Fruit fly (Drosophila melanogaster) whole organism, embryonic: ENCODE measurements around the gene Pi3K68D.

Experiments
- Adf1 ChIP-seq: fragments of 200-800 bp; sonication (Bioruptor generic); IDR thresholded peaks from 2 replicates; pipeline ENCODE4 v1.3.6; 2022; ENCODE audit warnings: missing biosample characterization, missing genetic modification characterization
- CG11085 ChIP-seq: fragments of 200-800 bp; sonication (Bioruptor generic); IDR thresholded peaks from 2 replicates; pipeline ENCODE4 v1.3.6; 2022; ENCODE audit warnings: missing biosample characterization, missing genetic modification characterization
- CG11247 ChIP-seq: fragments of 200-800 bp; sonication (Bioruptor generic); IDR thresholded peaks from 2 replicates; pipeline ENCODE4 v1.3.6; 2022; ENCODE audit warnings: missing biosample characterization, missing genetic modification characterization
- CG11504 ChIP-seq: fragments of 200-800 bp; sonication (Bioruptor generic); optimal IDR thresholded peaks from 3 replicates; lab custom pipeline; 2019; ENCODE audit warnings: missing biosample characterization, mild to moderate bottlenecking, missing genetic modification characterization, moderate library complexity
- CG12236 ChIP-seq: fragments of 200-800 bp; sonication (Bioruptor generic); optimal IDR thresholded peaks from 2 replicates; lab custom pipeline; 2016; ENCODE audit warnings: missing biosample characterization, missing genetic modification characterization
- CG13894 ChIP-seq: fragments of 200-800 bp; sonication (Bioruptor generic); optimal IDR thresholded peaks from 3 replicates; lab custom pipeline; 2018; ENCODE audit warnings: missing biosample characterization, mild to moderate bottlenecking, missing genetic modification characterization, moderate library complexity
- CG15479 ChIP-seq: fragments of 200-800 bp; sonication (Bioruptor generic); optimal IDR thresholded peaks from 3 replicates; lab custom pipeline; 2019; ENCODE audit warnings: missing biosample characterization, mild to moderate bottlenecking, missing genetic modification characterization, moderate library complexity
- CG17186 ChIP-seq: fragments of 200-800 bp; sonication (Bioruptor generic); optimal IDR thresholded peaks from 3 replicates; lab custom pipeline; 2017; ENCODE audit warnings: missing biosample characterization, missing genetic modification reagents, missing genetic modification characterization
- CG17385 ChIP-seq: fragments of 200-800 bp; sonication (Bioruptor generic); optimal IDR thresholded peaks from 3 replicates; lab custom pipeline; 2018; ENCODE audit warnings: missing biosample characterization, mild to moderate bottlenecking, missing genetic modification characterization
- CG18011 ChIP-seq: fragments of 200-800 bp; sonication (Bioruptor generic); optimal IDR thresholded peaks from 2 replicates; lab custom pipeline; 2017; ENCODE audit warnings: missing biosample characterization, missing genetic modification characterization, mild to moderate bottlenecking, moderate library complexity, missing genotype
- CG18619 ChIP-seq: fragments of 200-800 bp; sonication (Bioruptor generic); optimal IDR thresholded peaks from 3 replicates; lab custom pipeline; 2017; ENCODE audit warnings: missing biosample characterization, mild to moderate bottlenecking, missing genetic modification characterization
- CG2120 ChIP-seq: fragments of 200-800 bp; sonication (Bioruptor generic); optimal IDR thresholded peaks from 3 replicates; lab custom pipeline; 2016; ENCODE audit warnings: missing biosample characterization, missing genetic modification characterization
- CG9437 ChIP-seq: fragments of 200-800 bp; sonication (Bioruptor generic); optimal IDR thresholded peaks from 2 replicates; lab custom pipeline; 2018; ENCODE audit warnings: missing biosample characterization, mild to moderate bottlenecking, missing genetic modification characterization
- CG9727 ChIP-seq: fragments of 200-800 bp; sonication (Bioruptor generic); optimal IDR thresholded peaks from 3 replicates; lab custom pipeline; 2017; ENCODE audit warnings: missing biosample characterization, mild to moderate bottlenecking, missing genetic modification characterization
- CG9797 ChIP-seq: fragments of 200-800 bp; sonication (Bioruptor generic); optimal IDR thresholded peaks from 3 replicates; lab custom pipeline; 2018; ENCODE audit warnings: missing biosample characterization, mild to moderate bottlenecking, missing genetic modification characterization
- CG9876 ChIP-seq: fragments of 200-800 bp; sonication (Bioruptor generic); optimal IDR thresholded peaks from 2 replicates; lab custom pipeline; 2016; ENCODE audit warnings: missing biosample characterization, missing genetic modification characterization
- D ChIP-seq, 2 experiments: fragments of 200-800 bp in 1 of 2; fragments of >200 bp in 1 of 2; sonication (Bioruptor generic) in 1 of 2; optimal IDR thresholded peaks; 2 replicates in 1 of 2; 3 replicates in 1 of 2; lab custom pipeline; 2017; ENCODE audit warnings: mild to moderate bottlenecking in 1 of 2, missing biosample characterization in 1 of 2, missing genetic modification characterization in 1 of 2, missing genetic modification reagents in 1 of 2
- D19B ChIP-seq: fragments of 200-800 bp; sonication (Bioruptor generic); optimal IDR thresholded peaks from 2 replicates; lab custom pipeline; 2017; ENCODE audit warnings: missing biosample characterization, mild to moderate bottlenecking, missing genetic modification characterization
- Doc3 ChIP-seq: fragments of 200-800 bp; sonication (Bioruptor generic); IDR thresholded peaks from 3 replicates; pipeline ENCODE4 v1.3.6; 2022; ENCODE audit warnings: missing biosample characterization, missing genetic modification characterization; ENCODE audit not compliant: partially characterized antibody
- H15 ChIP-seq: fragments of 200-800 bp; sonication (Bioruptor generic); IDR thresholded peaks from 3 replicates; pipeline ENCODE4 v1.3.6; 2022; ENCODE audit warnings: missing biosample characterization, missing genetic modification characterization
- Hr3 ChIP-seq: fragments of 200-800 bp; sonication (Bioruptor generic); optimal IDR thresholded peaks from 3 replicates; lab custom pipeline; 2016; ENCODE audit warnings: missing biosample characterization, missing genetic modification characterization
- MESR4 ChIP-seq: fragments of 200-800 bp; sonication (Bioruptor generic); optimal IDR thresholded peaks from 2 replicates; lab custom pipeline; 2018; ENCODE audit warnings: missing biosample characterization, mild to moderate bottlenecking, missing genetic modification characterization, moderate library complexity
- Mad ChIP-seq: fragments of 200-800 bp; sonication (Bioruptor generic); optimal IDR thresholded peaks from 2 replicates; lab custom pipeline; 2016; ENCODE audit warnings: missing biosample characterization, missing genetic modification characterization
- Max ChIP-seq: fragments of 200-800 bp; sonication (Bioruptor generic); optimal IDR thresholded peaks from 2 replicates; lab custom pipeline; 2016; ENCODE audit warnings: missing biosample characterization, mild to moderate bottlenecking, missing genetic modification characterization
- Myb ChIP-seq: fragments of 200-800 bp; sonication (Bioruptor generic); optimal IDR thresholded peaks from 2 replicates; lab custom pipeline; 2016; ENCODE audit warnings: missing biosample characterization, missing genetic modification characterization
- Ravus ChIP-seq: fragments of 200-800 bp; sonication (Bioruptor generic); IDR thresholded peaks from 2 replicates; pipeline ENCODE4 v1.3.6; 2022; ENCODE audit warnings: missing biosample characterization, missing genetic modification characterization
- az2 ChIP-seq: fragments of 200-800 bp; sonication (Bioruptor generic); optimal IDR thresholded peaks from 3 replicates; lab custom pipeline; 2016; ENCODE audit warnings: missing biosample characterization, missing genetic modification characterization
- bbx ChIP-seq: fragments of 200-800 bp; sonication (Bioruptor generic); IDR thresholded peaks from 2 replicates; pipeline ENCODE4 v1.3.6; 2022; ENCODE audit warnings: missing biosample characterization, missing genetic modification characterization; ENCODE audit not compliant: partially characterized antibody
- bigmax ChIP-seq: fragments of 200-800 bp; sonication (Bioruptor generic); optimal IDR thresholded peaks from 2 replicates; lab custom pipeline; 2018; ENCODE audit warnings: missing biosample characterization, mild to moderate bottlenecking, missing genetic modification characterization
- dm ChIP-seq: fragments of 200-800 bp; sonication (Bioruptor generic); optimal IDR thresholded peaks from 3 replicates; lab custom pipeline; 2016; ENCODE audit warnings: missing biosample characterization, missing genetic modification characterization
- fd3F ChIP-seq: fragments of 200-800 bp; sonication (Bioruptor generic); optimal IDR thresholded peaks from 2 replicates; lab custom pipeline; 2018; ENCODE audit warnings: missing biosample characterization, mild to moderate bottlenecking, missing genetic modification characterization, moderate library complexity
- fd96Cb ChIP-seq: fragments of 200-800 bp; sonication (Bioruptor generic); optimal IDR thresholded peaks from 2 replicates; lab custom pipeline; 2018; ENCODE audit warnings: missing biosample characterization, mild to moderate bottlenecking, missing genetic modification characterization, moderate library complexity
- gsb ChIP-seq: fragments of 200-800 bp; sonication (Bioruptor generic); IDR thresholded peaks from 2 replicates; pipeline ENCODE4 v1.3.6; 2022; ENCODE audit warnings: missing biosample characterization, missing genetic modification characterization
- h ChIP-seq: fragments of >200 bp; optimal IDR thresholded peaks from 2 replicates; lab custom pipeline; 2017
- insv ChIP-seq, 2 experiments: fragments of 200-800 bp; sonication (Bioruptor generic); optimal IDR thresholded peaks; 3 replicates each; lab custom pipeline; 2016 to 2018; ENCODE audit warnings: missing biosample characterization in 2 of 2, missing genetic modification characterization in 2 of 2
- inv ChIP-seq: fragments of 200-800 bp; sonication (Bioruptor generic); IDR thresholded peaks from 2 replicates; pipeline ENCODE4 v1.3.6; 2022; ENCODE audit warnings: missing biosample characterization, missing genetic modification characterization; ENCODE audit not compliant: partially characterized antibody
- kay ChIP-seq: fragments of 200-800 bp; sonication (Bioruptor generic); optimal IDR thresholded peaks from 2 replicates; lab custom pipeline; 2016; ENCODE audit warnings: missing biosample characterization, missing genetic modification characterization
- lmd ChIP-seq: fragments of 200-800 bp; sonication (Bioruptor generic); IDR thresholded peaks from 2 replicates; pipeline ENCODE4 v1.3.6; 2022; ENCODE audit warnings: missing biosample characterization, missing genetic modification characterization
- lola ChIP-seq, 3 experiments: fragments of >200 bp in 2 of 3; fragments of 200-800 bp in 1 of 3; sonication (Bioruptor generic) in 1 of 3; optimal IDR thresholded peaks; 2 replicates each; lab custom pipeline; 2017 to 2019; ENCODE audit warnings: missing biosample characterization in 3 of 3, missing genetic modification characterization in 3 of 3, mild to moderate bottlenecking in 1 of 3, moderate library complexity in 1 of 3
- lov ChIP-seq, 2 experiments: fragments of 200-800 bp in 1 of 2; fragments of >200 bp in 1 of 2; sonication (Bioruptor generic) in 1 of 2; IDR thresholded peaks in 1 of 2; optimal IDR thresholded peaks in 1 of 2; 2 replicates in 1 of 2; 3 replicates in 1 of 2; pipeline versions ENCODE4 v1.3.6 to Lab custom; 2017 to 2022; ENCODE audit warnings: missing biosample characterization in 1 of 2, missing genetic modification characterization in 1 of 2
- luna ChIP-seq: fragments of 200-800 bp; sonication (Bioruptor generic); optimal IDR thresholded peaks from 2 replicates; lab custom pipeline; 2016; ENCODE audit warnings: missing biosample characterization, missing genetic modification characterization
- onecut ChIP-seq: fragments of 200-800 bp; sonication (Bioruptor generic); IDR thresholded peaks from 2 replicates; pipeline ENCODE4 v1.3.6; 2022; ENCODE audit warnings: missing biosample characterization, missing genetic modification characterization
- phol ChIP-seq: fragments of 200-800 bp; sonication (Bioruptor generic); optimal IDR thresholded peaks from 3 replicates; lab custom pipeline; 2018; ENCODE audit warnings: missing biosample characterization, mild to moderate bottlenecking, missing genetic modification characterization, moderate library complexity
- seq ChIP-seq: fragments of 200-800 bp; sonication (Bioruptor generic); IDR thresholded peaks from 2 replicates; pipeline ENCODE4 v1.3.6; 2022; ENCODE audit warnings: missing biosample characterization, missing genetic modification characterization
- so ChIP-seq: fragments of 200-800 bp; sonication (Bioruptor generic); IDR thresholded peaks from 3 replicates; pipeline ENCODE4 v1.3.6; 2022; ENCODE audit warnings: missing biosample characterization, missing genetic modification characterization
- sob ChIP-seq: fragments of 200-800 bp; sonication (Bioruptor generic); IDR thresholded peaks from 2 replicates; pipeline ENCODE4 v1.3.6; 2022; ENCODE audit warnings: missing biosample characterization, missing genetic modification characterization
- tgo ChIP-seq: fragments of 200-800 bp; sonication (Bioruptor generic); IDR thresholded peaks from 3 replicates; pipeline ENCODE4 v1.3.6; 2022; ENCODE audit warnings: missing biosample characterization, missing genetic modification characterization
- twi ChIP-seq: fragments of 200-800 bp; optimal IDR thresholded peaks from 2 replicates; lab custom pipeline; 2019; ENCODE audit warnings: missing biosample characterization, mild to moderate bottlenecking, missing genetic modification characterization, moderate library complexity
- wek ChIP-seq: fragments of 200-800 bp; sonication (Bioruptor generic); optimal IDR thresholded peaks from 3 replicates; lab custom pipeline; 2018; ENCODE audit warnings: missing biosample characterization, mild to moderate bottlenecking, missing genetic modification characterization, moderate library complexity

Gene Pi3K68D

DNA sequence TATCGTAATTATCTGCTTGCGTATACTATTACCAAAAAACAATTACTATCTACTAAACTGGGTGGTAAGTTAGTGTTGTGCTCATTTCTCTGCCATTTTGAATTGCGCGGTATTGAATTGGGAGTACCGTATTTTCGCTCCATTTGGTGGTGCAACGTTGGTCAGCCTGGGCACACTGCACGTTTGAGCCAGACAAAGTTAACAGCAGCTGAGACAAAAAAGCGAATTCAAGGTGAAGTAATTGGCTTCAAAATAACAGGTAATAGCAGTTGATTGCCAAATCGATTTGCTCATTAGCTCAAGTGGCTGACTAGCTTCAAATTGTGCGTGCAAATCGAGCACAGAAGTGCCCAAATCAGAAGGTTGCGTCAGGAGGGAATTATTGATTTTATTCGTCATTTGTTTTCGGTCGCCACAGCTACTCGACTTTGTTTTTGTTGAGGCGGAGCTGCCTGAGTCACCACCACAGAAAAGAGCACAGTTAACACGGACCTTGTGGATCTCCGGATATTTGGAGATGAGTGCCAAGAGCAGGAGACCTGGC is 5.7 kb upstream of the Pi3K68D start, which contains the start of gene Klp68D (continued):
- TF ChIP-seq CG11504, result peak; percentile 26
- TF ChIP-seq D19B (GFP tag; lab: Kevin White, UChicago), result no peak
- TF ChIP-seq lmd, result no peak
- TF ChIP-seq Mad (GFP tag; lab: Kevin White, UChicago), result no peak
- no peak for TF ChIP-seq h (lab: Kevin White, UChicago)
- no peak for TF ChIP-seq CG17385
- TF ChIP-seq wek (GFP tag; lab: Kevin White, UChicago), result no peak
- no peak for TF ChIP-seq CG18619 (GFP tag; lab: Kevin White, UChicago)
- no peak for TF ChIP-seq CG9437 (GFP tag; lab: Kevin White, UChicago)
- 0 out of 2 replicates have a peak, but pooled peaks have one; percentile 16 for TF ChIP-seq inv (GFP tag; lab: Robert Waterston, UW)
- no peak for TF ChIP-seq D (optimal IDR thresholded peaks at IDR 0.05; lab: Kevin White, UChicago)
- no peak for TF ChIP-seq D (GFP tag; optimal IDR thresholded peaks at IDR 0.05; lab: Kevin White, UChicago)
- TF ChIP-seq tgo (GFP tag; lab: Robert Waterston, UW), result no peak
- TF ChIP-seq fd96Cb (tag; lab: Kevin White, UChicago), result no peak
- peak; percentile 92 for TF ChIP-seq onecut (GFP tag; lab: Robert Waterston, UW)
- peak; percentile 24 for TF ChIP-seq phol
- TF ChIP-seq CG11085 (GFP tag; lab: Robert Waterston, UW), result no peak
- no peak for TF ChIP-seq Max (GFP tag; lab: Kevin White, UChicago)
- no peak for TF ChIP-seq CG12236 (GFP tag; lab: Kevin White, UChicago)
- no peak for TF ChIP-seq H15 (GFP tag; lab: Robert Waterston, UW)
- no peak for TF ChIP-seq insv (GFP tag; optimal IDR thresholded peaks at IDR 0.05; lab: Kevin White, UChicago)
- no peak for TF ChIP-seq so (GFP tag; lab: Robert Waterston, UW)
- no peak for TF ChIP-seq CG2120 (GFP tag; lab: Kevin White, UChicago)
- peak; percentile 37 for TF ChIP-seq kay (GFP tag; lab: Kevin White, UChicago)
- peak; percentile 89 for TF ChIP-seq CG9797 (GFP tag; lab: Kevin White, UChicago)
- TF ChIP-seq bbx (GFP tag; lab: Robert Waterston, UW), result 0 out of 2 replicates have a peak, but pooled peaks have one; percentile 13
- TF ChIP-seq Adf1, result no peak; the same call in 1 of the 2 replicates
- TF ChIP-seq Myb (GFP tag; lab: Kevin White, UChicago), result peak; percentile 31
- TF ChIP-seq az2 (GFP tag; lab: Kevin White, UChicago), result no peak
- no peak for TF ChIP-seq CG9876 (GFP tag; lab: Kevin White, UChicago)
- no peak for TF ChIP-seq lola (GFP tag; optimal IDR thresholded peaks at IDR 0.05; lab: Kevin White, UChicago)
- TF ChIP-seq bigmax (GFP tag; lab: Kevin White, UChicago), result no peak

DNA sequence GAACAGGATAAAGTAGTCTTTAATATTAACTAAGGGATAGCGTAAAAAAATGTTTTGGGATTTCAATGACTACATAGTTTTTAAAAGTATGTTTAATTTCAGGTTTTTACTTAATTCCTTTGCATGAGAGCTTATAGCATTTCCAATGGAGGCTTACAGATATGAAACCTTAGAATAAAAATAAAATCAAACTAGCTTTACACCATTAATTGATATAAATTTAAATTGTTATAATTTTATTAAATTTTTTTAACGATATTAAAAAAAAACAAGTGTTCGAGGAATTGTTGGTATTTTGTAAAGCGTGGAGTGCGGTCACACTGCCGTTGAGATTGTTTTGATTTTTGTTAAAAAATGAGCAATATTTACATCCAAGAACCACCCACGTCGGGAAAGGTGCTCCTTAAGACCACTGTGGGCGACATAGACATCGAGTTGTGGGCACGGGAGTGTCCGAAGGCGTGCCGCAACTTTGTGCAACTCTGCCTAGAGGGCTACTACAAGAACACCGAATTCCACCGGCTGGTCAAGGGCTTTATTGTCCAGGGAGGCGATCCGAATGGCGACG is 3.5 kb upstream of the Pi3K68D start, which contains the start of the genes twy and CG10907:
Gene twy (minus strand): TSS at position 51 of the 568 bp plus-strand sequence.
Gene CG10907 (plus strand): TSS at position 282 of the 568 bp plus-strand sequence.
- no peak for TF ChIP-seq CG13894
- TF ChIP-seq CG17186 (GFP tag; lab: Kevin White, UChicago), result no peak
- peak; percentile 18 for TF ChIP-seq MESR4 (GFP tag; lab: Kevin White, UChicago)
- peak; percentile 30 for TF ChIP-seq CG9797 (GFP tag; lab: Kevin White, UChicago)
- TF ChIP-seq sob (GFP tag; lab: Robert Waterston, UW), result no peak
- no peak for TF ChIP-seq Ravus (GFP tag; lab: Robert Waterston, UW)
- TF ChIP-seq fd3F (GFP tag; lab: Kevin White, UChicago), result no peak
- no peak for TF ChIP-seq luna (GFP tag; lab: Kevin White, UChicago)
- TF ChIP-seq gsb (GFP tag; lab: Robert Waterston, UW), result no peak
- no peak for TF ChIP-seq Hr3 (GFP tag; lab: Kevin White, UChicago)
- no peak for TF ChIP-seq dm (GFP tag; lab: Kevin White, UChicago)
- TF ChIP-seq CG11247 (GFP tag; lab: Robert Waterston, UW), result no peak
- TF ChIP-seq lov (optimal IDR thresholded peaks at IDR 0.05; lab: Kevin White, UChicago), result no peak
- TF ChIP-seq lov (GFP tag; IDR thresholded peaks at IDR 0.05; lab: Robert Waterston, UW), result no peak
- no peak for TF ChIP-seq seq (GFP tag; lab: Robert Waterston, UW)
- no peak for TF ChIP-seq Doc3 (GFP tag; lab: Robert Waterston, UW)
- no peak for TF ChIP-seq CG9727 (GFP tag; lab: Kevin White, UChicago)
- no peak for TF ChIP-seq CG18011
- TF ChIP-seq twi (tag; lab: Kevin White, UChicago), result no peak
- no peak for TF ChIP-seq CG15479 (GFP tag; lab: Kevin White, UChicago)
